Fruit fly (Drosophila melanogaster) whole organism, wandering third instar larva: Measurements from ENCODE around the gene FASN2.
A peak's percentile ranks its signal among the peaks of the same experiment; 100 is the strongest.

Source experiments
- Abd-B ChIP-seq: fragments of >200 bp; optimal IDR thresholded peaks from 2 replicates; lab custom pipeline; 2017; ENCODE audit warnings: missing biosample characterization, missing genetic modification characterization
- CG32264 ChIP-seq: fragments of 200-800 bp; sonication (Bioruptor generic); optimal IDR thresholded peaks from 2 replicates; lab custom pipeline; 2016; ENCODE audit warnings: missing biosample characterization, missing genetic modification characterization
- CrebA ChIP-seq: fragments of 200-800 bp; sonication (Bioruptor generic); optimal IDR thresholded peaks from 2 replicates; lab custom pipeline; 2016; ENCODE audit warnings: missing biosample characterization, mild to moderate bottlenecking, missing genetic modification characterization, borderline replicate concordance
- Dif ChIP-seq: fragments of 200-275, 200-300 bp; sonication (Bioruptor generic); optimal IDR thresholded peaks from 2 replicates; lab custom pipeline; 2018; ENCODE audit warnings: missing biosample characterization, missing genetic modification characterization; ENCODE audit not compliant: partially characterized antibody
- HLH106 ChIP-seq: fragments of 200-800 bp; optimal IDR thresholded peaks from 3 replicates; lab custom pipeline; 2019; ENCODE audit warnings: missing biosample characterization, mild to moderate bottlenecking, missing genetic modification characterization, moderate library complexity
- Hnf4 ChIP-seq: fragments of 200-800 bp; sonication (Bioruptor generic); optimal IDR thresholded peaks from 2 replicates; lab custom pipeline; 2016; ENCODE audit warnings: missing biosample characterization, mild to moderate bottlenecking, missing genetic modification characterization
- Hr78 ChIP-seq: fragments of >200 bp; optimal IDR thresholded peaks from 2 replicates; lab custom pipeline; 2017; ENCODE audit warnings: missing biosample characterization, missing genetic modification characterization
- Jra ChIP-seq: sonication (Bioruptor generic); optimal IDR thresholded peaks from 2 replicates; lab custom pipeline; 2016; ENCODE audit warnings: missing biosample characterization, missing genetic modification characterization
- Mio ChIP-seq: sonication (Bioruptor generic); optimal IDR thresholded peaks from 2 replicates; lab custom pipeline; 2016; ENCODE audit warnings: missing biosample characterization, missing genetic modification characterization
- Myc ChIP-seq: fragments of >200 bp; optimal IDR thresholded peaks from 2 replicates; lab custom pipeline; 2017
- N ChIP-seq: fragments of >200 bp; optimal IDR thresholded peaks from 2 replicates; lab custom pipeline; 2018; ENCODE audit warnings: missing biosample characterization, missing external identifiers, missing genetic modification characterization
- OdsH ChIP-seq: fragments of 200-800 bp; sonication (Bioruptor generic); optimal IDR thresholded peaks from 2 replicates; lab custom pipeline; 2016; ENCODE audit warnings: missing biosample characterization, mild to moderate bottlenecking, missing genetic modification characterization
- Rel ChIP-seq, 2 experiments: fragments of 200-800 bp; sonication (Bioruptor generic) in 1 of 2; optimal IDR thresholded peaks; 2 replicates in 1 of 2; 3 replicates in 1 of 2; lab custom pipeline; 2016 to 2019; ENCODE audit warnings: mild to moderate bottlenecking in 2 of 2, missing biosample characterization in 2 of 2, missing genetic modification characterization in 2 of 2, moderate library complexity in 1 of 2
- Vsx2 ChIP-seq: fragments of 200-300, 225-300 bp; sonication (Bioruptor generic); optimal IDR thresholded peaks from 2 replicates; lab custom pipeline; 2018; ENCODE audit warnings: missing biosample characterization, missing genetic modification characterization; ENCODE audit not compliant: partially characterized antibody
- br ChIP-seq: fragments of 200-800 bp; sonication (Bioruptor generic); optimal IDR thresholded peaks from 2 replicates; lab custom pipeline; 2016; ENCODE audit warnings: missing biosample characterization, missing genetic modification characterization
- brk ChIP-seq: fragments of 200-800 bp; sonication (Bioruptor generic); optimal IDR thresholded peaks from 2 replicates; lab custom pipeline; 2016; ENCODE audit warnings: missing biosample characterization, mild to moderate bottlenecking, missing genetic modification characterization
- dl ChIP-seq, 2 experiments: fragments of 175-275, 200-275 bp in 1 of 2; fragments of 200-275 bp in 1 of 2; sonication (Bioruptor generic); optimal IDR thresholded peaks; lab custom pipeline; 2018; ENCODE audit warnings: mild to moderate bottlenecking in 2 of 2, missing biosample characterization in 2 of 2, missing genetic modification characterization in 2 of 2, moderate library complexity in 2 of 2; ENCODE audit not compliant: partially characterized antibody in 2 of 2, insufficient read depth in 1 of 2
- dsf ChIP-seq: sonication (Bioruptor generic); optimal IDR thresholded peaks from 2 replicates; lab custom pipeline; 2016; ENCODE audit warnings: missing biosample characterization, missing genetic modification characterization, borderline replicate concordance
- ey ChIP-seq: fragments of 200-800 bp; sonication (Bioruptor generic); optimal IDR thresholded peaks from 2 replicates; lab custom pipeline; 2016; ENCODE audit warnings: missing biosample characterization, missing genetic modification characterization
- foxo ChIP-seq, 2 experiments: fragments of 200-800 bp; sonication (Bioruptor generic); optimal IDR thresholded peaks; 2 replicates in 1 of 2; 3 replicates in 1 of 2; lab custom pipeline; 2016 to 2017; ENCODE audit warnings: missing biosample characterization in 2 of 2, missing genetic modification characterization in 2 of 2
- fru ChIP-seq: fragments of 200-800 bp; sonication (Bioruptor generic); optimal IDR thresholded peaks from 3 replicates; lab custom pipeline; 2016; ENCODE audit warnings: missing biosample characterization, mild to moderate bottlenecking, missing genetic modification characterization
- h ChIP-seq: fragments of 200-800 bp; sonication (Bioruptor generic); optimal IDR thresholded peaks from 3 replicates; lab custom pipeline; 2016; ENCODE audit warnings: missing biosample characterization, mild to moderate bottlenecking, missing genetic modification characterization
- jim ChIP-seq: fragments of 175-275, 200-325 bp; sonication (Bioruptor generic); optimal IDR thresholded peaks from 2 replicates; lab custom pipeline; 2016; ENCODE audit warnings: missing biosample characterization, mild to moderate bottlenecking, missing genetic modification characterization
- lola ChIP-seq: fragments of >200 bp; optimal IDR thresholded peaks from 2 replicates; lab custom pipeline; 2017; ENCODE audit warnings: missing biosample characterization, missing genetic modification characterization
- pan ChIP-seq: fragments of >200 bp; optimal IDR thresholded peaks from 2 replicates; lab custom pipeline; 2017
- sage ChIP-seq: fragments of 200-800 bp; sonication (Bioruptor generic); optimal IDR thresholded peaks from 2 replicates; lab custom pipeline; 2016; ENCODE audit warnings: missing biosample characterization, mild to moderate bottlenecking, missing genetic modification characterization
- sv ChIP-seq: fragments of 200-800 bp; sonication (Bioruptor generic); optimal IDR thresholded peaks from 3 replicates; lab custom pipeline; 2016; ENCODE audit warnings: missing biosample characterization, missing genetic modification characterization
- tai ChIP-seq: sonication (Bioruptor generic); optimal IDR thresholded peaks from 2 replicates; lab custom pipeline; 2016; ENCODE audit warnings: missing biosample characterization, missing genetic modification characterization
- usp ChIP-seq: fragments of >200 bp; optimal IDR thresholded peaks from 2 replicates; lab custom pipeline; 2017; ENCODE audit warnings: missing biosample characterization, missing genetic modification characterization
- woc ChIP-seq: sonication (Bioruptor generic); optimal IDR thresholded peaks from 2 replicates; lab custom pipeline; 2016; ENCODE audit warnings: missing biosample characterization, mild to moderate bottlenecking, missing genetic modification characterization

Gene FASN2

dm6 chr2L:3043647-3044046, at the start of gene FASN2:
Gene FASN2 (plus strand): TSS chr2L:3043947.
- TF ChIP-seq Abd-B (GFP tag; lab: Kevin White, UChicago): no peak

dm6 chr2L:2999113-2999512, 44.6 kb upstream of the FASN2 start, which contains the start of gene Ccdc85:
Gene Ccdc85 (plus strand): TSS chr2L:2999286.
- TF ChIP-seq Myc: peak; percentile 40
- peak; percentile 75 for TF ChIP-seq Dif (GFP tag; lab: Kevin White, UChicago)
- peak; percentile 60 for TF ChIP-seq Vsx2 (GFP tag; lab: Kevin White, UChicago)
- TF ChIP-seq woc: no peak
- no peak for TF ChIP-seq N
- TF ChIP-seq Rel (GFP tag; optimal IDR thresholded peaks at IDR 0.05; lab: Kevin White, UChicago): no peak
- peak; percentile 39 for TF ChIP-seq Rel (tag; optimal IDR thresholded peaks at IDR 0.05; lab: Kevin White, UChicago)
- TF ChIP-seq Jra (GFP tag; lab: Kevin White, UChicago): peak; percentile 28
- peak; percentile 6 for TF ChIP-seq h (GFP tag; lab: Kevin White, UChicago)
- TF ChIP-seq dl (GFP tag; optimal IDR thresholded peaks at IDR 0.05; lab: Kevin White, UChicago; ENCODE audit: insufficient read depth in 1 of 2, partially characterized antibody in 2 of 2): peak in 1 of 2 experiments; percentile 3
- peak in 1 of 2 experiments; percentile 50 for TF ChIP-seq foxo (GFP tag; optimal IDR thresholded peaks at IDR 0.05; lab: Kevin White, UChicago)

- TF ChIP-seq br (no peak), CG32264 (GFP tag; lab: Kevin White, UChicago) (no peak), dl (GFP tag; optimal IDR thresholded peaks at IDR 0.05; lab: Kevin White, UChicago; ENCODE audit: insufficient read depth in 1 of 2, partially characterized antibody in 2 of 2) (no peak), pan (lab: Kevin White, UChicago) (no peak), h (GFP tag; lab: Kevin White, UChicago) (no peak), ey (GFP tag; lab: Kevin White, UChicago) (no peak), Mio (no peak), N (no peak), Hr78 (no peak), tai (GFP tag; lab: Kevin White, UChicago) (no peak), sv (no peak), jim (no peak), OdsH (GFP tag; lab: Kevin White, UChicago) (no peak), fru (GFP tag; lab: Kevin White, UChicago) (no peak), Abd-B (GFP tag; lab: Kevin White, UChicago) (no peak), lola (GFP tag; lab: Kevin White, UChicago) (no peak), sage (GFP tag; lab: Kevin White, UChicago) (no peak), Jra (GFP tag; lab: Kevin White, UChicago) (no peak)
These were observed 44.1 kb upstream of the FASN2 start for dm6 chr2L:2999609-3000008.

dm6 chr2L:3000517-3000934, 43.2 kb upstream of the FASN2 start:
- TF ChIP-seq br (no peak), CG32264 (GFP tag; lab: Kevin White, UChicago) (no peak), Dif (GFP tag; lab: Kevin White, UChicago) (no peak), sv (no peak), CrebA (GFP tag; lab: Kevin White, UChicago) (no peak), jim (no peak), sage (GFP tag; lab: Kevin White, UChicago) (no peak), dsf (no peak), ey (GFP tag; lab: Kevin White, UChicago) (no peak), usp (GFP tag; lab: Kevin White, UChicago) (no peak), OdsH (GFP tag; lab: Kevin White, UChicago) (no peak), woc (no peak)
- TF ChIP-seq, all 38 proteins: peak for 0

- TF ChIP-seq dsf (no peak), Hnf4 (GFP tag; lab: Kevin White, UChicago) (no peak), brk (GFP tag; lab: Kevin White, UChicago) (no peak), h (GFP tag; lab: Kevin White, UChicago) (no peak), HLH106 (tag; lab: Kevin White, UChicago) (no peak), OdsH (GFP tag; lab: Kevin White, UChicago) (no peak), sage (GFP tag; lab: Kevin White, UChicago) (no peak), dl (GFP tag; optimal IDR thresholded peaks at IDR 0.05; lab: Kevin White, UChicago; ENCODE audit: insufficient read depth in 1 of 2, partially characterized antibody in 2 of 2) (no peak)
These were observed 41.8 kb upstream of the FASN2 start for dm6 chr2L:3001953-3002352.
